Worm (Caenorhabditis elegans): ENCODE results near the gene C43H6.12.

ce11 chrX:2372134-2372533 lies 37.3 kb upstream of the C43H6.12 start:
- no peak for TF ChIP-seq W03F9.2 (tag; optimal IDR thresholded peaks at IDR 0.05)
- no peak for TF ChIP-seq dao-5 (tag; optimal IDR thresholded peaks at IDR 0.05)
- TF ChIP-seq him-1 (tag; optimal IDR thresholded peaks at IDR 0.05), result no peak
